Fruit fly (Drosophila melanogaster) whole organism, pupa: Measurements from ENCODE around the gene CG14797.

Experiments used
- CG10348 ChIP-seq: fragments of 200-800 bp; sonication (Bioruptor generic); IDR thresholded peaks from 2 replicates; pipeline ENCODE4 v1.3.6; 2022; ENCODE audit warnings: missing biosample characterization, missing genetic modification characterization
- CG15710 ChIP-seq: fragments of 200-800 bp; sonication (Bioruptor generic); optimal IDR thresholded peaks from 2 replicates; lab custom pipeline; 2018; ENCODE audit warnings: missing biosample characterization, mild to moderate bottlenecking, missing genetic modification characterization, moderate library complexity
- CG17806 ChIP-seq: fragments of 200-800 bp; sonication (Bioruptor generic); optimal IDR thresholded peaks from 2 replicates; lab custom pipeline; 2018; ENCODE audit warnings: missing biosample characterization, mild to moderate bottlenecking, missing genetic modification characterization, moderate library complexity
- CG32121 ChIP-seq: fragments of 200-800 bp; sonication (Bioruptor generic); IDR thresholded peaks from 2 replicates; pipeline ENCODE4 v1.3.6; 2022; ENCODE audit warnings: missing biosample characterization, missing genetic modification characterization
- CG34367 ChIP-seq: fragments of 200-800 bp; sonication (Bioruptor generic); optimal IDR thresholded peaks from 2 replicates; lab custom pipeline; 2018; ENCODE audit warnings: missing biosample characterization, mild to moderate bottlenecking, missing genetic modification characterization
- CG4496 ChIP-seq: fragments of 200-800 bp; sonication (Bioruptor generic); IDR thresholded peaks from 3 replicates; pipeline ENCODE4 v1.3.6; 2022; ENCODE audit warnings: missing biosample characterization, missing genetic modification characterization
- CG8159 ChIP-seq: fragments of 200-800 bp; sonication (Bioruptor generic); optimal IDR thresholded peaks from 3 replicates; lab custom pipeline; 2018; ENCODE audit warnings: missing biosample characterization, mild to moderate bottlenecking, missing genetic modification characterization, moderate library complexity
- D1 ChIP-seq: fragments of 200-800 bp; sonication (Bioruptor generic); optimal IDR thresholded peaks from 2 replicates; lab custom pipeline; 2018; ENCODE audit warnings: missing biosample characterization, mild to moderate bottlenecking, missing genetic modification characterization, moderate library complexity
- EcR ChIP-seq: fragments of 200-800 bp; sonication (Bioruptor generic); optimal IDR thresholded peaks from 3 replicates; lab custom pipeline; 2019; ENCODE audit warnings: missing biosample characterization, missing genetic modification characterization, mild to moderate bottlenecking, moderate library complexity, missing genetic modification reagents
- Snoo ChIP-seq: fragments of 200-800 bp; sonication (Bioruptor generic); optimal IDR thresholded peaks from 3 replicates; lab custom pipeline; 2017; ENCODE audit warnings: missing biosample characterization, mild to moderate bottlenecking, missing genetic modification characterization, inconsistent platforms
- fd96Ca ChIP-seq: fragments of 200-800 bp; sonication (Bioruptor generic); IDR thresholded peaks from 3 replicates; pipeline ENCODE4 v1.3.6; 2022; ENCODE audit warnings: missing biosample characterization, missing genetic modification characterization
- gl ChIP-seq: fragments of 200-800 bp; sonication (Bioruptor generic); optimal IDR thresholded peaks from 2 replicates; lab custom pipeline; 2018; ENCODE audit warnings: missing biosample characterization, mild to moderate bottlenecking, missing genetic modification characterization
- rn ChIP-seq: fragments of 200-800 bp; sonication (Bioruptor generic); IDR thresholded peaks from 2 replicates; pipeline ENCODE4 v1.3.6; 2022; ENCODE audit warnings: missing biosample characterization, missing genetic modification characterization

dm6 chrX:1664836-1665235 is 16.5 kb upstream of the CG14797 start, which contains the start of gene dor:
- no peak for TF ChIP-seq CG32121 (GFP tag; lab: Robert Waterston, UW)
- TF ChIP-seq fd96Ca (GFP tag; lab: Robert Waterston, UW), result no peak
- no peak for TF ChIP-seq rn (GFP tag; lab: Robert Waterston, UW)
- no peak for TF ChIP-seq CG4496 (GFP tag; lab: Robert Waterston, UW)
- TF ChIP-seq gl, result no peak
- no peak for TF ChIP-seq CG8159 (tag; lab: Kevin White, UChicago)
- TF ChIP-seq CG15710 (tag; lab: Kevin White, UChicago), result no peak
- TF ChIP-seq CG17806 (tag; lab: Kevin White, UChicago), result no peak
- TF ChIP-seq D1 (tag; lab: Kevin White, UChicago), result no peak
- no peak for TF ChIP-seq CG34367 (tag; lab: Kevin White, UChicago)
- no peak for TF ChIP-seq EcR (GFP tag; lab: Kevin White, UChicago)
- no peak for TF ChIP-seq Snoo (tag; lab: Kevin White, UChicago)
- no peak for TF ChIP-seq CG10348 (GFP tag; lab: Robert Waterston, UW)
